Fruit fly (Drosophila melanogaster) Kc167 (cell line): ENCODE data around the gene Ctr1B.

Source experiments
- Sin3A ChIP-seq: fragments of >200 bp; optimal IDR thresholded peaks from 2 replicates; lab custom pipeline; 2018; ENCODE audit warnings: missing external identifiers
- h ChIP-seq: fragments of >200 bp; optimal IDR thresholded peaks from 3 replicates; lab custom pipeline; 2018; ENCODE audit warnings: missing external identifiers
- psq ChIP-seq: fragments of >200 bp; optimal IDR thresholded peaks from 2 replicates; lab custom pipeline; 2017; ENCODE audit warnings: missing external identifiers

DNA sequence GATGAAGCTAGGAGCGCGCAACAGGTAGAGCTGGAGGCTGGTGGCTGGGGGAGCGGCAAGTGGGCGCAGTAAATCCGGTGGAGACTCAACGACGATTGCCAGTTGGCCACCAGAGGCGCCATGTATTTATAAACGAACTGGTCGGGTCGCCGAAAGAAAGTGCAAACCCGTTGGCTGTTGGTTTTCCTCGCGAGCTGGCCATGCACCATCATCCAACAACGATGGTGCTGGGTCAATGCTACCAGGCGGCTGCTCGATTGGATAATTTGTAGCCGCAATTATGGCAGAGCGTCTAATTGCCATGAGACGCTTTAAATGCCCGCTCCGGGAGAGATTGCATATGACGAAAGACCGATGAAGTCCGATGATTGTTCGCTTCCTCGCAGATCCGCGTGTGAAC is 6.7 kb upstream of the Ctr1B start, which contains the start of gene CG11693:
- TF ChIP-seq h (lab: Kevin White, UChicago), result no peak
- TF ChIP-seq Sin3A (lab: Kevin White, UChicago), result no peak
- no peak for TF ChIP-seq psq (lab: Kevin White, UChicago)
